Fruit fly (Drosophila melanogaster): ENCODE measurements around the gene Mon1.
A peak's percentile ranks its signal among the peaks of the same experiment; 100 is the strongest.

Mon1 gene

dm6 chr2L:4836193-4836592 is 14.2 kb upstream of the Mon1 start:
- no peak for TF ChIP-seq pan (optimal IDR thresholded peaks at IDR 0.05)
- TF ChIP-seq N (GFP tag; optimal IDR thresholded peaks at IDR 0.05): no peak
- no peak for TF ChIP-seq h (GFP tag; optimal IDR thresholded peaks at IDR 0.05)
- no peak for TF ChIP-seq GATAd (GFP tag; optimal IDR thresholded peaks at IDR 0.05)
- no peak for TF ChIP-seq OdsH (GFP tag; optimal IDR thresholded peaks at IDR 0.05)

- TF ChIP-seq dmrt93B (GFP tag; optimal IDR thresholded peaks at IDR 0.05) (peak; percentile 95), CrebA (GFP tag; optimal IDR thresholded peaks at IDR 0.05; ENCODE audit: borderline replicate concordance) (no peak), Myc (optimal IDR thresholded peaks at IDR 0.05) (peak; percentile 61), brk (GFP tag; optimal IDR thresholded peaks at IDR 0.05) (no peak), Abd-B (GFP tag; optimal IDR thresholded peaks at IDR 0.05) (no peak), rgr (GFP tag; optimal IDR thresholded peaks at IDR 0.05) (peak; percentile 99), h (GFP tag; optimal IDR thresholded peaks at IDR 0.05) (peak; percentile 98), ey (GFP tag; optimal IDR thresholded peaks at IDR 0.05) (peak; percentile 98), Hr78 (GFP tag; optimal IDR thresholded peaks at IDR 0.05) (no peak), fru (GFP tag; optimal IDR thresholded peaks at IDR 0.05) (peak; percentile 97), OdsH (GFP tag; optimal IDR thresholded peaks at IDR 0.05) (peak; percentile 97), woc (GFP tag; optimal IDR thresholded peaks at IDR 0.05) (peak; percentile 94), Dfd (GFP tag; optimal IDR thresholded peaks at IDR 0.05) (no peak), foxo (GFP tag; optimal IDR thresholded peaks at IDR 0.05) (peak; percentile 94 to 99), usp (GFP tag; optimal IDR thresholded peaks at IDR 0.05) (no peak), jim (GFP tag; optimal IDR thresholded peaks at IDR 0.05) (peak; percentile 38), Jra (GFP tag; optimal IDR thresholded peaks at IDR 0.05) (peak; percentile 86), Sp1 (GFP tag; optimal IDR thresholded peaks at IDR 0.05) (peak; percentile 92), br (GFP tag; optimal IDR thresholded peaks at IDR 0.05) (peak; percentile 98), dsf (GFP tag; optimal IDR thresholded peaks at IDR 0.05; ENCODE audit: borderline replicate concordance) (peak; percentile 81), Vsx2 (GFP tag; optimal IDR thresholded peaks at IDR 0.05; ENCODE audit: partially characterized antibody) (no peak), psq (GFP tag; optimal IDR thresholded peaks at IDR 0.05) (peak; percentile 93), Hr83 (GFP tag; optimal IDR thresholded peaks at IDR 0.05; ENCODE audit: poor library complexity, severe bottlenecking) (peak; percentile 88), dl (GFP tag; optimal IDR thresholded peaks at IDR 0.05; ENCODE audit: insufficient read depth in 1 of 2, partially characterized antibody in 2 of 2) (no peak), sage (GFP tag; optimal IDR thresholded peaks at IDR 0.05) (peak; percentile 96), tai (GFP tag; optimal IDR thresholded peaks at IDR 0.05) (no peak), pan (optimal IDR thresholded peaks at IDR 0.05) (no peak), CG32264 (GFP tag; optimal IDR thresholded peaks at IDR 0.05) (peak; percentile 96), N (GFP tag; optimal IDR thresholded peaks at IDR 0.05) (no peak), GATAd (GFP tag; optimal IDR thresholded peaks at IDR 0.05) (peak; percentile 87), Hnf4 (GFP tag; optimal IDR thresholded peaks at IDR 0.05) (peak; percentile 98), Mio (GFP tag; optimal IDR thresholded peaks at IDR 0.05) (peak; percentile 93), lola (GFP tag; optimal IDR thresholded peaks at IDR 0.05) (no peak), CG9705 (GFP tag; optimal IDR thresholded peaks at IDR 0.05) (peak; percentile 53), Dif (GFP tag; optimal IDR thresholded peaks at IDR 0.05; ENCODE audit: partially characterized antibody) (no peak), HLH106 (tag; optimal IDR thresholded peaks at IDR 0.05) (peak; percentile 91), Rel (GFP tag; optimal IDR thresholded peaks at IDR 0.05) (peak; percentile 95), Rel (tag; optimal IDR thresholded peaks at IDR 0.05) (peak; percentile 50), sv (GFP tag; optimal IDR thresholded peaks at IDR 0.05) (peak; percentile 98)
Measured at dm6 chr2L:4837772-4838397, 12.6 kb upstream of the Mon1 start, which contains the start of the genes tank and CG12194. TSS of gene tank (minus strand) at chr2L:4837999. TSS of gene CG12194 (plus strand) at chr2L:4838347.

All from whole organism, wandering third instar larva.